Fruit fly (Drosophila melanogaster): ENCODE measurements around the gene CG34165.

The CG34165 gene

dm6 chr2L:14684966-14685365, 28.6 kb upstream of the CG34165 start:
- peak in 1 of 2 experiments; percentile 80 for TF ChIP-seq EcR (GFP tag; optimal IDR thresholded peaks at IDR 0.05)
- TF ChIP-seq CG8478 (optimal IDR thresholded peaks at IDR 0.05) = no peak

- TF ChIP-seq CG8478 (optimal IDR thresholded peaks at IDR 0.05) = no peak
- no peak for TF ChIP-seq usp (GFP tag; optimal IDR thresholded peaks at IDR 0.05)
- TF ChIP-seq pan (optimal IDR thresholded peaks at IDR 0.05) = no peak
- no peak for TF ChIP-seq Dll (optimal IDR thresholded peaks at IDR 0.05)
- no peak for TF ChIP-seq psq (optimal IDR thresholded peaks at IDR 0.05)
Measured at dm6 chr2L:14685637-14686232, 27.8 kb upstream of the CG34165 start.

dm6 chr2L:14687359-14687758, 26.2 kb upstream of the CG34165 start:
- no peak for TF ChIP-seq usp (GFP tag; optimal IDR thresholded peaks at IDR 0.05)
- TF ChIP-seq CG8478 (optimal IDR thresholded peaks at IDR 0.05) = no peak
- no peak for TF ChIP-seq psq (optimal IDR thresholded peaks at IDR 0.05)
- TF ChIP-seq EcR (GFP tag; optimal IDR thresholded peaks at IDR 0.05) = no peak
- no peak for TF ChIP-seq Dll (optimal IDR thresholded peaks at IDR 0.05)
- no peak for TF ChIP-seq pan (optimal IDR thresholded peaks at IDR 0.05)

- TF ChIP-seq pan (optimal IDR thresholded peaks at IDR 0.05) (no peak), psq (optimal IDR thresholded peaks at IDR 0.05) (no peak), Dll (optimal IDR thresholded peaks at IDR 0.05) (no peak), CG8478 (optimal IDR thresholded peaks at IDR 0.05) (no peak), EcR (GFP tag; optimal IDR thresholded peaks at IDR 0.05) (no peak), usp (GFP tag; optimal IDR thresholded peaks at IDR 0.05) (no peak)
Measured at dm6 chr2L:14688274-14688840, 25.2 kb upstream of the CG34165 start.

- TF ChIP-seq Dll (optimal IDR thresholded peaks at IDR 0.05) (no peak), pan (optimal IDR thresholded peaks at IDR 0.05) (no peak)
Measured at dm6 chr2L:14688922-14689711, 24.4 kb upstream of the CG34165 start, which contains the start of gene osp. TSS of gene osp (minus strand) at chr2L:14689340.

- TF ChIP-seq CG8478 (optimal IDR thresholded peaks at IDR 0.05) (no peak), psq (optimal IDR thresholded peaks at IDR 0.05) (no peak), Dll (optimal IDR thresholded peaks at IDR 0.05) (no peak), EcR (GFP tag; optimal IDR thresholded peaks at IDR 0.05) (no peak), pan (optimal IDR thresholded peaks at IDR 0.05) (no peak), usp (GFP tag; optimal IDR thresholded peaks at IDR 0.05) (no peak)
Measured at dm6 chr2L:14690285-14690684, 23.3 kb upstream of the CG34165 start.

dm6 chr2L:14690791-14691190, 22.8 kb upstream of the CG34165 start:
- no peak for TF ChIP-seq usp (GFP tag; optimal IDR thresholded peaks at IDR 0.05)
- no peak for TF ChIP-seq EcR (GFP tag; optimal IDR thresholded peaks at IDR 0.05)
- TF ChIP-seq Dll (optimal IDR thresholded peaks at IDR 0.05) = no peak
- no peak for TF ChIP-seq CG8478 (optimal IDR thresholded peaks at IDR 0.05)
- no peak for TF ChIP-seq pan (optimal IDR thresholded peaks at IDR 0.05)
- no peak for TF ChIP-seq psq (optimal IDR thresholded peaks at IDR 0.05)

- TF ChIP-seq CG8478 (optimal IDR thresholded peaks at IDR 0.05) (no peak), Dll (optimal IDR thresholded peaks at IDR 0.05) (no peak), usp (GFP tag; optimal IDR thresholded peaks at IDR 0.05) (no peak), pan (optimal IDR thresholded peaks at IDR 0.05) (no peak), EcR (GFP tag; optimal IDR thresholded peaks at IDR 0.05) (no peak), psq (optimal IDR thresholded peaks at IDR 0.05) (no peak)
Measured at dm6 chr2L:14693620-14694019, 19.9 kb upstream of the CG34165 start.

- TF ChIP-seq CG8478 (optimal IDR thresholded peaks at IDR 0.05) = no peak
- TF ChIP-seq EcR (GFP tag; optimal IDR thresholded peaks at IDR 0.05) = no peak
- TF ChIP-seq pan (optimal IDR thresholded peaks at IDR 0.05) = no peak
- no peak for TF ChIP-seq usp (GFP tag; optimal IDR thresholded peaks at IDR 0.05)
- TF ChIP-seq Dll (optimal IDR thresholded peaks at IDR 0.05) = no peak
- no peak for TF ChIP-seq psq (optimal IDR thresholded peaks at IDR 0.05)
Measured at dm6 chr2L:14697938-14698337, 15.6 kb upstream of the CG34165 start.

- TF ChIP-seq CG8478 (optimal IDR thresholded peaks at IDR 0.05) (no peak), EcR (GFP tag; optimal IDR thresholded peaks at IDR 0.05) (no peak), usp (GFP tag; optimal IDR thresholded peaks at IDR 0.05) (no peak), Dll (optimal IDR thresholded peaks at IDR 0.05) (no peak), pan (optimal IDR thresholded peaks at IDR 0.05) (no peak), psq (optimal IDR thresholded peaks at IDR 0.05) (no peak)
Measured at dm6 chr2L:14698980-14699379, 14.6 kb upstream of the CG34165 start.

dm6 chr2L:14699501-14700077, 14.0 kb upstream of the CG34165 start:
- TF ChIP-seq psq (optimal IDR thresholded peaks at IDR 0.05) = no peak
- no peak for TF ChIP-seq Dll (optimal IDR thresholded peaks at IDR 0.05)
- no peak for TF ChIP-seq pan (optimal IDR thresholded peaks at IDR 0.05)
- TF ChIP-seq usp (GFP tag; optimal IDR thresholded peaks at IDR 0.05) = no peak

- TF ChIP-seq psq (optimal IDR thresholded peaks at IDR 0.05) (no peak), pan (optimal IDR thresholded peaks at IDR 0.05) (no peak), usp (GFP tag; optimal IDR thresholded peaks at IDR 0.05) (no peak), CG8478 (optimal IDR thresholded peaks at IDR 0.05) (no peak), EcR (GFP tag; optimal IDR thresholded peaks at IDR 0.05) (no peak), Dll (optimal IDR thresholded peaks at IDR 0.05) (no peak)
Measured at dm6 chr2L:14701495-14701894, 12.1 kb upstream of the CG34165 start.

Data from whole organism.